Fruit fly (Drosophila melanogaster) S2 (cell line): ENCODE measurements around the gene Ae2.

Experiments
- CG8478 ChIP-seq: fragments of >200 bp; optimal IDR thresholded peaks from 2 replicates; lab custom pipeline; 2018
- CTCF ChIP-seq, 2 experiments: fragments of >200 bp; optimal IDR thresholded peaks; 2 replicates each; lab custom pipeline; 2018

Gene Ae2

dm6 chr3L:9744060-9744549, 19.2 kb upstream of the Ae2 start:
- TF ChIP-seq CTCF (optimal IDR thresholded peaks at IDR 0.05; lab: Kevin White, UChicago) (no peak), CG8478 (lab: Kevin White, UChicago) (no peak)

dm6 chr3L:9745393-9745792, 18.0 kb upstream of the Ae2 start:
- no peak for TF ChIP-seq CTCF (optimal IDR thresholded peaks at IDR 0.05; lab: Kevin White, UChicago)
- no peak for TF ChIP-seq CG8478 (lab: Kevin White, UChicago)

dm6 chr3L:9751625-9752024, 11.7 kb upstream of the Ae2 start:
- no peak for TF ChIP-seq CG8478 (lab: Kevin White, UChicago)
- TF ChIP-seq CTCF (optimal IDR thresholded peaks at IDR 0.05; lab: Kevin White, UChicago): peak; percentile 89 to 90

- TF ChIP-seq CTCF (optimal IDR thresholded peaks at IDR 0.05; lab: Kevin White, UChicago) (no peak), CG8478 (lab: Kevin White, UChicago) (no peak)
Observed at dm6 chr3L:9760151-9760749, 3.1 kb upstream of the Ae2 start, which contains the start of gene CG42268. TSS of gene CG42268 (minus strand) at chr3L:9760395.

- TF ChIP-seq CG8478 (lab: Kevin White, UChicago): no peak
- no peak for TF ChIP-seq CTCF (optimal IDR thresholded peaks at IDR 0.05; lab: Kevin White, UChicago)
Observed at dm6 chr3L:9762036-9762597, 1.2 kb upstream of the Ae2 start.

DNA sequence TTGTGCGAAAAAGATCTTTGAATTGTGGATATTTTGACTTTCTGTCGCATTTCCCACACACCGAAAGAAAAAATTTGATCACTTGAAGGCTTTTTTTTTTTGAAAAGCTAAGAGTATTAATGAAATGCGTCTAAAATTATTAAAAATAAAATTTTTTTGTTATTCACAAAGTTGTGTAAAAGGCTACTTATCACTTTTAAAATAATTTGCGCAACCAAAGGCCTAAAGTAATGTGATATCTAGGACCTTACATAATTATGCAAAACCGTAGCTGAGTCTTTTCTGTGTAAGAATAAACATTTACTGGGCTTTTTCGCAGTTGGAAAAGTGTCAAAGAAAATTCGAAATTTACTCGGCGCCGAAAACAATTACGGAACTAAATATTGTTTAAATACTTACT, 963 bp downstream of the Ae2 start:
- TF ChIP-seq CG8478 (lab: Kevin White, UChicago) (no peak), CTCF (optimal IDR thresholded peaks at IDR 0.05; lab: Kevin White, UChicago) (no peak)

- no peak for TF ChIP-seq CTCF (optimal IDR thresholded peaks at IDR 0.05; lab: Kevin White, UChicago)
- no peak for TF ChIP-seq CG8478 (lab: Kevin White, UChicago)
Observed at dm6 chr3L:9764915-9765709, 1.8 kb downstream of the Ae2 start.

DNA sequence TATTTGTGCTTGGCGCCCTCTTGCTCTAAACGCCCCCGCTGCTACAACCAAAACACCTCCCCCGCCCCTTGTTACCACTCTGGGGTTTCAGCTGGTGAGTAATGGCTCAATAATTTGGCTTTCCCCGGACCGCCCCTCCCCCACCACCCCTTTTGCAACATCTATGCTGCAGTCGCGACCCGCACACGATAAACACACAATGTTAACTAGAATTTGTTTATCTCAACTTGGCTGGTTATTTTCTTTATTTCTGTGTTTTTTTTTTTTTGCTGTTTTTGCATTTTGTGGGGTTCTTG, 2.3 kb downstream of the Ae2 start:
- TF ChIP-seq CG8478 (lab: Kevin White, UChicago) (no peak), CTCF (optimal IDR thresholded peaks at IDR 0.05; lab: Kevin White, UChicago) (no peak)

dm6 chr3L:9766364-9766763, 3.0 kb downstream of the Ae2 start:
- TF ChIP-seq CG8478 (lab: Kevin White, UChicago): no peak
- no peak for TF ChIP-seq CTCF (optimal IDR thresholded peaks at IDR 0.05; lab: Kevin White, UChicago)

- TF ChIP-seq CG8478 (lab: Kevin White, UChicago): no peak
- no peak for TF ChIP-seq CTCF (optimal IDR thresholded peaks at IDR 0.05; lab: Kevin White, UChicago)
Observed at dm6 chr3L:9767636-9768358, 4.5 kb downstream of the Ae2 start.

DNA sequence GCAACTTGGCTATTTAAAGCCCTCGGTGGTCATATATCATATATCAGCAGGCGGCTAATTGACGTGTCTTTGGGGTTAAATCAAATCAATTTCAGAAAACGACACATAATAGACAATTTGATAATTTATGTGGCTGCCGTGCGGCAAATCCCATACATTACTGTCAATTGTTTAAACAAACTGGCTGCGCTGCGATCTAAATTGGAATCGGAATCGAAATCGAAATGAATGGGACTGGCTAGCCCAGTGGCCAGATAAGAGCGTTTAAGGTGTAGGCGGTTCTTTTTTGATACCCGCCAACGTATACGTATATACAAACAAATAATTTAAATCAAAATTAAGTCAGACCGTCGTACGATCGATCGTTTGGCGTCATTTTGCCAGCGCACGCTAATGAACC, 5.0 kb downstream of the Ae2 start:
- TF ChIP-seq CG8478 (lab: Kevin White, UChicago): no peak
- no peak for TF ChIP-seq CTCF (optimal IDR thresholded peaks at IDR 0.05; lab: Kevin White, UChicago)

DNA sequence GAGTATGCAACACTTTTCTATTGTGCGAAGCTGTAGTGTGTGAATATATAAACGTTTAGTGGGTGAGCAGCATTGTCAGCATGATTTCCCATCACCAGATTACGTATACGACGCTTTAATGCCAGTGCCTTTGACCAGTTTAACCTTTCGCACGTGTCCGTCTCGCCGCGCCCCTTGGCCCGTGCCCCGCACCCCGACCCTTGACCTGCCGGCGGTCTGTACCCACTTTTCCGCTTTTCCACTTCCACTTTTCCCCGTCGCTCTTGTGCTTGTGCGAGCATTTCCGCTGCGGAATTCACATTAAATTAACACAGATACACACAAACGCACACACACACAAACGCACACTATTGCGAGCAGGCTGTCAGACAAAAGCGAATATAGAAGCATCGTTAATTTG, 12.4 kb downstream of the Ae2 start:
- TF ChIP-seq CG8478 (lab: Kevin White, UChicago): no peak
- TF ChIP-seq CTCF (optimal IDR thresholded peaks at IDR 0.05; lab: Kevin White, UChicago): no peak

- TF ChIP-seq CG8478 (lab: Kevin White, UChicago) (no peak), CTCF (optimal IDR thresholded peaks at IDR 0.05; lab: Kevin White, UChicago) (no peak)
Observed at dm6 chr3L:9776804-9777393, 13.6 kb downstream of the Ae2 start.

DNA sequence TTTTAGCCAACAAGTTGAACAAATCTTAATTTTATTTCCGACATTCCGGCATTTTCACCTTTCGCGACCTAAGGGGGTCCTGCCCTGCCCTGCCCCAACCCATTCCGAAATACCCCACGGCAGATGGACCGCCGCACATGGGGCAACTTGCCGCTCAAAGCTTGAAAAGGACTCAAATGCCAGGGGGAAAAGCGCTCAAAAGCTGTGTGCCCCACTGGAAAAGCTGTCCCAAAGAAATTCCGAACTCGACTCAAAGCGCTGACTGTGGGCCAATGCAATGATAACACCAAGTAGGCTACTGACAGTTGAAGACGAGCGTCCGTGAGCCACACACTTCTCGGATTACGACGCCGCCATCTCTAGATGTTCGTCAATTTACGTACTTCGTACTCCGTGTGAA, 23.4 kb downstream of the Ae2 start, which contains the start of gene CG32052:
CG32052 (plus strand) TSS at position 301 of the 400 bp plus-strand sequence.
- TF ChIP-seq CTCF (optimal IDR thresholded peaks at IDR 0.05; lab: Kevin White, UChicago) (no peak), CG8478 (lab: Kevin White, UChicago) (no peak)
